Fruit fly (Drosophila melanogaster): ENCODE measurements around the gene Ama.

Ama gene

DNA sequence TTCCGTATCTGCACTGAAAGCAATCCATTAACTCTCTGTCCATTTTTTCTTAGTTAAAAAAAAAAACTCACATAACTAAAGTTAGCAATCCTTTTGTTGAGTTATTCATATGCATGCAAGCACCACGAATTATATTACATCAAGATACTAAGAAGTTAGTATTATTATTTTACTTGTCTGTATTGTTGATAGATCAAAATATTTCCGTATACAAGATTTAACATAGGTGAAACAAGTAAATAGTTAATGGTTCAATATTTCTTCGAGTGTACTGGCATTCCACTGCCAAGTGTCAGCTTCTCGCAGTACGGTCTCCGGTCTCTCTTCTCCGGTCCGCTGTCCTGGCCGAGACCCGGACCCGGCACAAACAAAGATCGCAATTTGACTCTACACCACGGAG lies 16.2 kb upstream of the Ama start (continued):
- TF ChIP-seq cwo (GFP tag; optimal IDR thresholded peaks at IDR 0.05) (no peak), nmo (GFP tag; optimal IDR thresholded peaks at IDR 0.05) (peak; percentile 15), wek (GFP tag; optimal IDR thresholded peaks at IDR 0.05) (no peak), zfh2 (GFP tag; optimal IDR thresholded peaks at IDR 0.05) (no peak), CG10979 (tag; optimal IDR thresholded peaks at IDR 0.05) (peak; percentile 28), amos (GFP tag; IDR thresholded peaks at IDR 0.05; ENCODE audit: partially characterized antibody) (no peak), hkb (optimal IDR thresholded peaks at IDR 0.05) (no peak), hkb (GFP tag; IDR thresholded peaks at IDR 0.05) (no peak), Nf-YA (GFP tag; IDR thresholded peaks at IDR 0.05) (no peak), sens-2 (GFP tag; IDR thresholded peaks at IDR 0.05) (no peak), D19B (GFP tag; optimal IDR thresholded peaks at IDR 0.05) (no peak), MTF-1 (GFP tag; optimal IDR thresholded peaks at IDR 0.05; ENCODE audit: borderline replicate concordance) (no peak), CG8281 (tag; optimal IDR thresholded peaks at IDR 0.05) (no peak)

DNA sequence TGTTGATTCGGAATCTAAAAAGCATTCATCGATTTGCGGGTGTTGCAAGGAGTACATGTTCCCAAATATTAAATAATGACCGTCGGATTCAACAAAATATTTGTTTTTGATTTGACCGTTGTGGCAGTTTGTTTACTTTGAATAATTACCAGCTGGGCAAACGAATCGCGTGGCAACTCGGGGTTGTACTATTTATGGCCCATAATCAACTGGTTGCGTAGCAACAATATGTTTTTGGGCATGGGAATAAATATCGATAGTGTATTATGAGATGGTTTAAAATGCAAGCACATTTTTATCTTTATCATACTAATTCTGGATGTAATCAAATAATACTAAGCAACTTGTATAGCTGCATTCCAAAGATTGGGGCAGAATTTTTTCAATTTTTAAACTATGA lies 14.5 kb upstream of the Ama start, which contains the start of gene CG34297:
TSS of gene CG34297 (minus strand) at position 101 of the 400 bp plus-strand sequence.
- TF ChIP-seq ase (GFP tag; IDR thresholded peaks at IDR 0.05) (no peak), CG15514 (GFP tag; optimal IDR thresholded peaks at IDR 0.05) (no peak), sens (GFP tag) (peak; percentile 56), CG10274 (GFP tag; optimal IDR thresholded peaks at IDR 0.05) (no peak)

dm6 chr3R:6751467-6752155 lies 10.8 kb upstream of the Ama start:
- TF ChIP-seq twi (tag; optimal IDR thresholded peaks at IDR 0.05) (peak; percentile 94), CG9727 (GFP tag; optimal IDR thresholded peaks at IDR 0.05) (peak; percentile 25), CG11504 (tag; optimal IDR thresholded peaks at IDR 0.05) (no peak), dmrt11E (tag; optimal IDR thresholded peaks at IDR 0.05) (peak; percentile 45), Med (GFP tag) (peak; percentile 25), CG14710 (tag; optimal IDR thresholded peaks at IDR 0.05) (peak; percentile 34), CG4424 (GFP tag; optimal IDR thresholded peaks at IDR 0.05) (peak; percentile 6), CG4854 (GFP tag; optimal IDR thresholded peaks at IDR 0.05) (no peak), bcd (GFP tag; optimal IDR thresholded peaks at IDR 0.05) (peak; percentile 27), corto (GFP tag; optimal IDR thresholded peaks at IDR 0.05) (no peak), CG2712 (tag; optimal IDR thresholded peaks at IDR 0.05) (peak; percentile 48), CG15011 (GFP tag; optimal IDR thresholded peaks at IDR 0.05) (no peak), gem (tag; optimal IDR thresholded peaks at IDR 0.05) (peak; percentile 45), Dad (GFP tag; optimal IDR thresholded peaks at IDR 0.05) (no peak), yki (optimal IDR thresholded peaks at IDR 0.05) (no peak), cad (GFP tag; optimal IDR thresholded peaks at IDR 0.05) (no peak), lilli (GFP tag; optimal IDR thresholded peaks at IDR 0.05) (no peak), CG18262 (tag; optimal IDR thresholded peaks at IDR 0.05) (peak; percentile 59), CG17361 (GFP tag; IDR thresholded peaks at IDR 0.05) (0 out of 3 replicates have a peak, but pooled peaks have one; percentile 42), CrebB (tag; optimal IDR thresholded peaks at IDR 0.05) (no peak), CG15696 (tag; optimal IDR thresholded peaks at IDR 0.05) (peak; percentile 44), CG8924 (tag; optimal IDR thresholded peaks at IDR 0.05) (peak; percentile 16), prd (optimal IDR thresholded peaks at IDR 0.05) (no peak), prd (GFP tag; IDR thresholded peaks at IDR 0.05) (peak; percentile 15; the same call in 1 of the 3 replicates), Ets65A (GFP tag) (no peak), CoRest (tag; optimal IDR thresholded peaks at IDR 0.05) (peak; percentile 4), CG8388 (GFP tag; optimal IDR thresholded peaks at IDR 0.05) (peak; percentile 4), dmrt99B (tag; optimal IDR thresholded peaks at IDR 0.05) (peak; percentile 14), D19A (tag; optimal IDR thresholded peaks at IDR 0.05) (peak; percentile 9), Max (GFP tag; optimal IDR thresholded peaks at IDR 0.05) (no peak), CG7556 (GFP tag; optimal IDR thresholded peaks at IDR 0.05) (peak; percentile 18), CG10979 (tag; optimal IDR thresholded peaks at IDR 0.05) (peak; percentile 60)

All from whole organism, embryonic.